Worm (Caenorhabditis elegans) whole organism, L1 larva: Measurements from ENCODE around the gene clec-178.

ENCODE experiments used
- F16B12.6 ChIP-seq: fragments of 150-350 bp; optimal IDR thresholded peaks from 2 replicates; lab custom pipeline; 2014; ENCODE audit warnings: missing biosample characterization, missing genetic modification characterization
- Y116A8C.19 ChIP-seq: sonication (generic microtip); optimal IDR thresholded peaks from 2 replicates; lab custom pipeline; 2016; ENCODE audit warnings: missing compliant biosample characterization, missing genetic modification characterization, borderline replicate concordance
- aha-1 ChIP-seq: fragments of 150-350 bp; optimal IDR thresholded peaks from 2 replicates; lab custom pipeline; 2014; ENCODE audit warnings: missing biosample characterization, missing genetic modification characterization
- aly-2 ChIP-seq: fragments of 150-350 bp; optimal IDR thresholded peaks from 2 replicates; lab custom pipeline; 2014; ENCODE audit warnings: missing biosample characterization, missing genetic modification characterization
- ama-1 ChIP-seq: fragments of 150-350 bp; optimal IDR thresholded peaks from 2 replicates; lab custom pipeline; 2014
- ceh-8 ChIP-seq: fragments of 200-800 bp; sonication (Bioruptor generic); optimal IDR thresholded peaks from 2 replicates; lab custom pipeline; 2018; ENCODE audit warnings: mild to moderate bottlenecking, missing genetic modification characterization, moderate library complexity, missing compliant biosample characterization
- ceh-88 ChIP-seq: fragments of 200-800 bp; sonication (Bioruptor generic); IDR thresholded peaks from 2 replicates; pipeline ENCODE4 v1.3.6; 2022; ENCODE audit warnings: missing genetic modification characterization, missing compliant biosample characterization
- efl-3 ChIP-seq: fragments of 200-800 bp; sonication (Bioruptor generic); optimal IDR thresholded peaks from 2 replicates; lab custom pipeline; 2018; ENCODE audit warnings: mild to moderate bottlenecking, missing genetic modification characterization, missing compliant biosample characterization
- egl-13 ChIP-seq: sonication (generic microtip); optimal IDR thresholded peaks from 2 replicates; lab custom pipeline; 2016; ENCODE audit warnings: missing genotype, missing genetic modification reagents, missing genetic modification characterization, missing compliant biosample characterization
- egl-27 ChIP-seq, 2 experiments: fragments of 150-350 bp in 1 of 2; sonication (generic microtip); optimal IDR thresholded peaks; 3 replicates each; lab custom pipeline; 2017 to 2018; ENCODE audit warnings: missing biosample characterization in 2 of 2, missing genetic modification characterization in 2 of 2, missing genetic modification reagents in 2 of 2
- elt-2 ChIP-seq: sonication (generic microtip); optimal IDR thresholded peaks from 2 replicates; lab custom pipeline; 2016; ENCODE audit warnings: missing genetic modification characterization, mild to moderate bottlenecking, inconsistent platforms, missing compliant biosample characterization, missing genetic modification reagents
- elt-3 ChIP-seq, 6 experiments: fragments of 150-350 bp in 1 of 6; sonication (generic microtip); optimal IDR thresholded peaks; 2 replicates each; lab custom pipeline; 2017 to 2018; ENCODE audit warnings: missing biosample characterization in 6 of 6, missing genetic modification characterization in 6 of 6, inconsistent platforms in 1 of 6
- ets-5 ChIP-seq: fragments of 200-800 bp; sonication (Bioruptor generic); IDR thresholded peaks from 2 replicates; pipeline ENCODE4 v1.3.6; 2022; ENCODE audit warnings: missing genetic modification characterization, missing compliant biosample characterization
- fos-1 ChIP-seq: fragments of 150-350 bp; optimal IDR thresholded peaks from 2 replicates; lab custom pipeline; 2014; ENCODE audit warnings: missing biosample characterization, missing genetic modification characterization
- grh-1 ChIP-seq: fragments of 200-800 bp; sonication (Bioruptor generic); IDR thresholded peaks from 2 replicates; pipeline ENCODE4 v1.3.6; 2022; ENCODE audit warnings: missing genetic modification reagents, missing genetic modification characterization, missing compliant biosample characterization
- hlh-17 ChIP-seq: fragments of 200-800 bp; sonication (Bioruptor generic); optimal IDR thresholded peaks from 2 replicates; lab custom pipeline; 2018; ENCODE audit warnings: missing genetic modification characterization, mild to moderate bottlenecking, missing compliant biosample characterization, moderate library complexity, borderline replicate concordance
- hlh-4 ChIP-seq: sonication (generic microtip); optimal IDR thresholded peaks from 2 replicates; lab custom pipeline; 2016; ENCODE audit warnings: mild to moderate bottlenecking, missing genetic modification characterization, missing compliant biosample characterization
- hpl-2 ChIP-seq: fragments of 150-350 bp; optimal IDR thresholded peaks from 2 replicates; lab custom pipeline; 2014; ENCODE audit warnings: missing biosample characterization, missing genetic modification reagents, missing genetic modification characterization
- irx-1 ChIP-seq: sonication (generic microtip); optimal IDR thresholded peaks from 2 replicates; lab custom pipeline; 2016; ENCODE audit warnings: missing genetic modification characterization, missing compliant biosample characterization
- isw-1 ChIP-seq: fragments of 200-800 bp; sonication (Bioruptor generic); IDR thresholded peaks from 2 replicates; pipeline ENCODE4 v1.3.6; 2022; ENCODE audit warnings: missing genetic modification characterization, missing compliant biosample characterization
- jun-1 ChIP-seq: fragments of 150-350 bp; optimal IDR thresholded peaks from 2 replicates; lab custom pipeline; 2014; ENCODE audit warnings: missing biosample characterization, missing genetic modification reagents, missing genetic modification characterization
- lin-13 ChIP-seq: fragments of 150-350 bp; optimal IDR thresholded peaks from 2 replicates; lab custom pipeline; 2014; ENCODE audit warnings: missing biosample characterization, missing genetic modification reagents, missing genetic modification characterization
- lin-14 ChIP-seq: fragments of 200-800 bp; sonication (Bioruptor generic); optimal IDR thresholded peaks from 2 replicates; lab custom pipeline; 2018; ENCODE audit warnings: mild to moderate bottlenecking, missing genetic modification characterization, moderate library complexity, missing compliant biosample characterization
- lin-15B ChIP-seq: fragments of 150-350 bp; sonication (generic microtip); optimal IDR thresholded peaks from 3 replicates; lab custom pipeline; 2014; ENCODE audit warnings: missing biosample characterization, missing genetic modification characterization
- lin-39 ChIP-seq: fragments of 150-350 bp; optimal IDR thresholded peaks from 2 replicates; lab custom pipeline; 2014; ENCODE audit warnings: missing biosample characterization, missing genetic modification reagents, missing genetic modification characterization
- lsy-2 ChIP-seq, 2 experiments: fragments of 150-350 bp; optimal IDR thresholded peaks; 2 replicates each; lab custom pipeline; 2014; ENCODE audit warnings: missing biosample characterization in 2 of 2, missing genetic modification characterization in 2 of 2
- mdl-1 ChIP-seq, 2 experiments: fragments of 150-350 bp; optimal IDR thresholded peaks; 2 replicates each; lab custom pipeline; 2014 to 2017; ENCODE audit warnings: missing biosample characterization in 2 of 2, missing genetic modification characterization in 2 of 2, inconsistent platforms in 1 of 2
- mep-1 ChIP-seq: fragments of 150-350 bp; optimal IDR thresholded peaks from 2 replicates; lab custom pipeline; 2014; ENCODE audit warnings: missing biosample characterization, missing genetic modification characterization
- nhr-11 ChIP-seq: fragments of 150-350 bp; optimal IDR thresholded peaks from 2 replicates; lab custom pipeline; 2014; ENCODE audit warnings: missing biosample characterization, missing genetic modification characterization
- nhr-12 ChIP-seq: sonication (generic microtip); optimal IDR thresholded peaks from 2 replicates; lab custom pipeline; 2017; ENCODE audit warnings: missing biosample characterization, missing genetic modification characterization
- nhr-20 ChIP-seq: sonication (generic microtip); optimal IDR thresholded peaks from 2 replicates; lab custom pipeline; 2016; ENCODE audit warnings: mild to moderate bottlenecking, missing genetic modification characterization, missing compliant biosample characterization
- nhr-47 ChIP-seq: sonication (generic microtip); optimal IDR thresholded peaks from 2 replicates; lab custom pipeline; 2016; ENCODE audit warnings: mild to moderate bottlenecking, missing genetic modification characterization, moderate library complexity, missing compliant biosample characterization
- nhr-71 ChIP-seq: sonication (generic microtip); optimal IDR thresholded peaks from 2 replicates; lab custom pipeline; 2016; ENCODE audit warnings: mild to moderate bottlenecking, missing genetic modification characterization, moderate library complexity, missing compliant biosample characterization
- nhr-76 ChIP-seq: sonication (generic microtip); optimal IDR thresholded peaks from 2 replicates; lab custom pipeline; 2017; ENCODE audit warnings: missing biosample characterization, missing genetic modification characterization
- nhr-77 ChIP-seq: fragments of 150-350 bp; optimal IDR thresholded peaks from 2 replicates; lab custom pipeline; 2014; ENCODE audit warnings: missing biosample characterization, missing genetic modification characterization
- nhr-84 ChIP-seq: sonication (generic microtip); optimal IDR thresholded peaks from 2 replicates; lab custom pipeline; 2017; ENCODE audit warnings: missing biosample characterization, missing genetic modification characterization
- nhr-85 ChIP-seq: sonication (generic microtip); peaks from one replicate; lab custom pipeline; 2016; ENCODE audit warnings: missing genetic modification characterization, inconsistent platforms, missing compliant biosample characterization
- nhr-90 ChIP-seq: sonication (generic microtip); optimal IDR thresholded peaks from 2 replicates; lab custom pipeline; 2016; ENCODE audit warnings: mild to moderate bottlenecking, missing genetic modification characterization, missing compliant biosample characterization; ENCODE audit not compliant: poor library complexity
- pax-3 ChIP-seq: fragments of 200-800 bp; sonication (Bioruptor generic); optimal IDR thresholded peaks from 2 replicates; lab custom pipeline; 2018; ENCODE audit warnings: mild to moderate bottlenecking, missing genetic modification characterization, moderate library complexity, missing compliant biosample characterization
- snpc-4 ChIP-seq: fragments of 150-350 bp; optimal IDR thresholded peaks from 2 replicates; lab custom pipeline; 2014; ENCODE audit warnings: missing biosample characterization, missing genetic modification characterization
- sox-4 ChIP-seq: sonication (generic microtip); optimal IDR thresholded peaks from 2 replicates; lab custom pipeline; 2016; ENCODE audit warnings: missing genetic modification characterization, missing compliant biosample characterization
- sup-37 ChIP-seq: fragments of 200-800 bp; sonication (Bioruptor generic); optimal IDR thresholded peaks from 2 replicates; lab custom pipeline; 2018; ENCODE audit warnings: mild to moderate bottlenecking, missing genetic modification characterization, missing compliant biosample characterization
- swsn-7 ChIP-seq: sonication (generic microtip); optimal IDR thresholded peaks from 2 replicates; lab custom pipeline; 2016; ENCODE audit warnings: missing genetic modification characterization, missing compliant biosample characterization
- tbx-2 ChIP-seq: sonication (generic microtip); optimal IDR thresholded peaks from 2 replicates; lab custom pipeline; 2016; ENCODE audit warnings: missing genetic modification characterization, missing compliant biosample characterization
- tlp-1 ChIP-seq: fragments of 150-350 bp; optimal IDR thresholded peaks from 2 replicates; lab custom pipeline; 2014; ENCODE audit warnings: missing biosample characterization, missing genetic modification characterization
- unc-130 ChIP-seq: fragments of 150-350 bp; optimal IDR thresholded peaks from 2 replicates; lab custom pipeline; 2017; ENCODE audit warnings: missing biosample characterization, missing genetic modification characterization, inconsistent platforms
- unc-30 ChIP-seq: sonication (generic microtip); optimal IDR thresholded peaks from 2 replicates; lab custom pipeline; 2017; ENCODE audit warnings: missing biosample characterization, missing genetic modification characterization
- unc-62 ChIP-seq: fragments of 150-350 bp; optimal IDR thresholded peaks from 2 replicates; lab custom pipeline; 2014; ENCODE audit warnings: missing biosample characterization, missing genetic modification reagents, missing genetic modification characterization
- vab-15 ChIP-seq: sonication (generic microtip); optimal IDR thresholded peaks from 2 replicates; lab custom pipeline; 2017; ENCODE audit warnings: missing genotype, mild to moderate bottlenecking, missing genetic modification characterization, missing compliant biosample characterization
- xbp-1 ChIP-seq: sonication (generic microtip); optimal IDR thresholded peaks from 2 replicates; lab custom pipeline; 2016; ENCODE audit warnings: missing genetic modification characterization, missing compliant biosample characterization
- zip-4 ChIP-seq: fragments of 200-800 bp; sonication (Bioruptor generic); optimal IDR thresholded peaks from 2 replicates; lab custom pipeline; 2018; ENCODE audit warnings: mild to moderate bottlenecking, missing genetic modification characterization, moderate library complexity, missing compliant biosample characterization
- ztf-11 ChIP-seq, 2 experiments: sonication (generic microtip); optimal IDR thresholded peaks; 2 replicates each; lab custom pipeline; 2016 to 2017; ENCODE audit warnings: missing genetic modification characterization in 2 of 2, missing biosample characterization in 1 of 2, missing compliant biosample characterization in 1 of 2
- ztf-4 ChIP-seq: fragments of 150-350 bp; optimal IDR thresholded peaks from 2 replicates; lab custom pipeline; 2014; ENCODE audit warnings: missing biosample characterization, missing genetic modification characterization

The clec-178 gene

ce11 chrIV:5665353-5665918 lies 11.7 kb downstream of the clec-178 start:
- TF ChIP-seq tlp-1 (tag; lab: Kevin White, UChicago) (no peak), nhr-85 (tag; lab: Kevin White, UChicago) (peak; percentile 81), ama-1 (peak; percentile 5), lsy-2 (tag; optimal IDR thresholded peaks at IDR 0.05; lab: Kevin White, UChicago) (peak; percentile 17 to 62), swsn-7 (tag; lab: Kevin White, UChicago) (peak; percentile 36), egl-27 (tag; optimal IDR thresholded peaks at IDR 0.05; lab: Kevin White, UChicago) (no peak), pax-3 (tag; lab: Kevin White, UChicago) (no peak), xbp-1 (no peak), vab-15 (no peak), lin-39 (tag; lab: Kevin White, UChicago) (no peak), ceh-88 (no peak), nhr-20 (tag; lab: Kevin White, UChicago) (peak; percentile 49), elt-3 (tag; optimal IDR thresholded peaks at IDR 0.05; lab: Kevin White, UChicago) (peak in 2 of 6 experiments; percentile 29 to 66), nhr-47 (tag; lab: Kevin White, UChicago) (peak; percentile 5), nhr-77 (tag; lab: Kevin White, UChicago) (no peak), ceh-8 (no peak), hlh-17 (GFP tag; lab: Kevin White, UChicago) (no peak), unc-30 (tag; lab: Kevin White, UChicago) (no peak), grh-1 (no peak), nhr-71 (peak; percentile 63), ztf-11 (tag; optimal IDR thresholded peaks at IDR 0.05; lab: Kevin White, UChicago) (no peak), sup-37 (GFP tag; lab: Kevin White, UChicago) (no peak), nhr-11 (no peak), fos-1 (tag; lab: Kevin White, UChicago) (no peak), egl-13 (tag; lab: Kevin White, UChicago) (no peak), nhr-90 (tag; lab: Kevin White, UChicago) (no peak), elt-2 (no peak), nhr-84 (tag; lab: Kevin White, UChicago) (no peak), tbx-2 (no peak), lin-14 (GFP tag; lab: Kevin White, UChicago) (peak; percentile 85), mdl-1 (tag; optimal IDR thresholded peaks at IDR 0.05; lab: Kevin White, UChicago) (peak in 1 of 2 experiments; percentile 54), nhr-76 (tag; lab: Kevin White, UChicago) (no peak), jun-1 (tag; lab: Kevin White, UChicago) (no peak), aha-1 (tag; lab: Kevin White, UChicago) (no peak), lin-15B (tag; lab: Kevin White, UChicago) (no peak), irx-1 (tag; lab: Kevin White, UChicago) (no peak), unc-62 (no peak), ztf-4 (tag; lab: Kevin White, UChicago) (no peak), sox-4 (tag; lab: Kevin White, UChicago) (no peak), aly-2 (peak; percentile 12), hpl-2 (no peak), unc-130 (no peak), isw-1 (GFP tag; lab: Robert Waterston, UW) (no peak), mep-1 (peak; percentile 61), hlh-4 (tag; lab: Kevin White, UChicago) (no peak), efl-3 (GFP tag; lab: Kevin White, UChicago) (no peak), lin-13 (no peak), ets-5 (GFP tag; lab: Robert Waterston, UW) (no peak), Y116A8C.19 (tag; lab: Kevin White, UChicago) (no peak), nhr-12 (tag; lab: Kevin White, UChicago) (no peak), F16B12.6 (tag; lab: Kevin White, UChicago) (no peak), zip-4 (GFP tag; lab: Kevin White, UChicago) (peak; percentile 42), snpc-4 (tag; lab: Kevin White, UChicago) (peak; percentile 35)
